Worm (Caenorhabditis elegans) whole organism, midembryonic: ENCODE measurements around the gene skr-10.

ENCODE experiments used
- flt-1 ChIP-seq: fragments of 200-800 bp; sonication (Bioruptor generic); IDR thresholded peaks from 2 replicates; pipeline ENCODE4 v1.3.6; 2022; ENCODE audit warnings: missing genetic modification characterization, missing compliant biosample characterization
- med-1 ChIP-seq: sonication (generic microtip); optimal IDR thresholded peaks from 2 replicates; lab custom pipeline; 2017; ENCODE audit warnings: missing genetic modification characterization, mild to moderate bottlenecking, missing compliant biosample characterization, antibody characterized with exemption, missing genetic modification reagents; ENCODE audit not compliant: insufficient read depth

DNA sequence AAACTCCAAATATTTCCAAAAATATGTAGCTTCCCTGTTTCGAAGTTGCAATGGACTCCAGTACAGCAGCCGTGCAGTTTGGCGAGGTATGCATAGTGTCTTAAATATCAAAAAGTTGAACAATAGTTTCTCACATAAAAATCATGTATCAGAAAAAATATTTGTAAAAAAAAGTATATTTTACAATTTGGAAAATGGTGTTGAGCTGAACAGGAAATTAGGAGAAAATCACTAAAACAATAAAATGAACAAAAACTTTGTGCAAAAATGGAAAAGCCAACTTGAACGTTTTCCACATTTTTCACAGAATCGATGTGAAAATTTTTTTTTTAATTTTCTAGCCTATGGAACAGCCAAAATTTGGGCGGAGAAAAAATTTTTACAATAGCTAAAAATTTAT, 19.9 kb upstream of the skr-10 start, which contains the start of gene Y105C5B.8:
- no peak for TF ChIP-seq med-1
- no peak for TF ChIP-seq flt-1 (GFP tag; lab: Robert Waterston, UW)
